Worm (Caenorhabditis elegans): ENCODE measurements around the gene R12C12.9.

Gene R12C12.9

DNA sequence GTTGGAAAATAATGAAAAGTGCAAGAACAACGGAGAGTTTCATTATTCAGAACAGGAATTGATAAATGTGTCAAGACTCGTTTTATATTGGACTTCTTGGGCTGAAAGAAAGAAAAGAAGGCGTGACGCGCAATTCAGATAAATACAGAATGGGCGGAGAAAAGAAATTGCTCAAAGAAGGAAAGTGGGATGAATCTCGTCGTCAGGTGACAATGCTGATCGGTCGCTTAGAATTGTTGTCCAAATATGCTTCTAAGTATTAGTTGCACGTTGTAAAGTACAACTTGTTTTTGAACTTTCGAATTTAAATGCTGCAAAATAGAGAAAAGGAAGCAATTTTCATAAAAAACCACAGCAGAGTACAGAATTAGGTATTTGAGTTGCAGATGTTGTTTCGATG is 34.1 kb downstream of the R12C12.9 start, which contains the start of gene ins-3:
TSS of gene ins-3 (minus strand) at position 101 of the 400 bp plus-strand sequence.
- TF ChIP-seq nhr-71 (tag; optimal IDR thresholded peaks at IDR 0.05), result peak; percentile 38
- TF ChIP-seq fkh-8 (tag; optimal IDR thresholded peaks at IDR 0.05), result peak; percentile 65
- no peak for TF ChIP-seq lin-15B (tag; optimal IDR thresholded peaks at IDR 0.05)
- TF ChIP-seq pax-3 (tag; optimal IDR thresholded peaks at IDR 0.05), result peak; percentile 14
- no peak for TF ChIP-seq lin-13 (GFP tag; optimal IDR thresholded peaks at IDR 0.05)

DNA sequence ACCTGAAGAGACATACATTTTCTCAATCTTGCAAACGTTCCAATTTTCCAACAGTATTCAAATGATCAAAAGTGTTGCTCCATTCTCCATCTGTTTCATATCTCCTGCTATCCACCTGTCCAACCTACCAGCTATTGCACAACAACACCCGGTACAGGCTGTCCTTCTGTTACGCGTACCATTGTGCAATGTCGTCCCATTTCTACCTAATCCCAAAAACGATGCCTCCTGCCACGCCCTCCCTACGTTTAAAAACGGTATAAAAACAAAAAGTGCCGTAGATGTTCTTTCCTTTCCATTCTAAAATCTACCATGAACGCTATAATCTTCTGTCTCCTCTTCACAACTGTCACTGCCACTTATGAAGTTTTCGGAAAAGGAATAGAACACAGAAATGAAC is 36.6 kb downstream of the R12C12.9 start, which contains the start of gene ins-2:
TSS of gene ins-2 (plus strand) at position 301 of the 400 bp plus-strand sequence.
- TF ChIP-seq lin-13 (GFP tag; optimal IDR thresholded peaks at IDR 0.05), result no peak
- TF ChIP-seq efl-1 (optimal IDR thresholded peaks at IDR 0.05), result no peak
- no peak for TF ChIP-seq efl-1 (GFP tag; optimal IDR thresholded peaks at IDR 0.05 in 1 of 2)
- TF ChIP-seq ceh-8 (GFP tag; optimal IDR thresholded peaks at IDR 0.05), result no peak
- no peak for TF ChIP-seq elt-2 (tag; optimal IDR thresholded peaks at IDR 0.05)
- TF ChIP-seq nhr-28 (tag; optimal IDR thresholded peaks at IDR 0.05), result no peak
- no peak for TF ChIP-seq ces-1 (GFP tag; optimal IDR thresholded peaks at IDR 0.05)

DNA sequence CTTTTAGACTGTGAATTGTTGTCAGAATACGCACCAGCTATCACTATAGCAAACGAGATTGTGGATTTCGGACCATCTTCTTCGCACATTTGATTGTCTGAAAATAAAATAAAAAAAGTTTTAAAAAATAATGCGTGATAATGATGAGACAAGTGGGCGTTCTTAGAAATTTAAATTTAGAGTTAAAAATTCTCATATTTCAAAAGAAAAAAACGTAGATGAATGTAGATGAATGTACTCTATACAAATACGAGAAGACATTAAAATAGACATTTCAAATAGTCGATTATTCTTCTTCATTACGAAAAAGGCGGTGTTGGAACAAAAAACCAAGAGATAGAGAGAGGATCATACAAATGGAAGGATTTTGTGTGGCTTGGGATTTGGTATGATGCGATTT is 49.9 kb downstream of the R12C12.9 start, which contains the start of gene B0034.5:
TSS of gene B0034.5 (minus strand) at position 101 of the 400 bp plus-strand sequence.
- no peak for TF ChIP-seq mep-1 (tag; optimal IDR thresholded peaks at IDR 0.05)
- no peak for TF ChIP-seq tbx-2 (tag; optimal IDR thresholded peaks at IDR 0.05)
- no peak for TF ChIP-seq unc-62 (GFP tag; optimal IDR thresholded peaks at IDR 0.05)
- no peak for TF ChIP-seq pag-3 (tag; optimal IDR thresholded peaks at IDR 0.05; ENCODE audit: borderline replicate concordance, insufficient read depth)
- TF ChIP-seq fkh-8 (tag; optimal IDR thresholded peaks at IDR 0.05), result no peak
- TF ChIP-seq elt-2 (tag; optimal IDR thresholded peaks at IDR 0.05), result no peak
- TF ChIP-seq sox-4 (tag; optimal IDR thresholded peaks at IDR 0.05), result no peak
- no peak for TF ChIP-seq dpl-1 (GFP tag; optimal IDR thresholded peaks at IDR 0.05)
- no peak for TF ChIP-seq Y116A8C.19 (tag; optimal IDR thresholded peaks at IDR 0.05; ENCODE audit: borderline replicate concordance)
- TF ChIP-seq nhr-20 (tag; optimal IDR thresholded peaks at IDR 0.05), result no peak
- TF ChIP-seq mab-9 (GFP tag; IDR thresholded peaks at IDR 0.05), result no peak
- no peak for TF ChIP-seq nhr-47 (tag; optimal IDR thresholded peaks at IDR 0.05)
- no peak for TF ChIP-seq lir-3 (tag; optimal IDR thresholded peaks at IDR 0.05; ENCODE audit: poor library complexity)
- TF ChIP-seq egl-13 (tag; optimal IDR thresholded peaks at IDR 0.05), result no peak

Measured in whole organism, L1 larva.